Worm (Caenorhabditis elegans): Measurements from ENCODE around the gene pdi-6.

ce11 chrX:7085067-7085466 lies 16.7 kb upstream of the pdi-6 start, which contains the start of gene Y1B5A.1:
- no peak for TF ChIP-seq sptf-1 (tag; optimal IDR thresholded peaks at IDR 0.05)
- TF ChIP-seq ceh-82 (tag; optimal IDR thresholded peaks at IDR 0.05), result no peak
- no peak for TF ChIP-seq nhr-90 (tag; optimal IDR thresholded peaks at IDR 0.05; ENCODE audit: poor library complexity)
- TF ChIP-seq nhr-77 (tag; optimal IDR thresholded peaks at IDR 0.05), result no peak
